Fruit fly (Drosophila melanogaster) whole organism, adult: ENCODE data around the gene fray.

Source experiments
- CG11617 ChIP-seq: fragments of 200-800 bp; sonication (Bioruptor generic); optimal IDR thresholded peaks from 2 replicates; lab custom pipeline; 2017; ENCODE audit warnings: mild to moderate bottlenecking, missing biosample characterization, missing genetic modification reagents, missing genetic modification characterization
- CG12768 ChIP-seq: fragments of 200-800 bp; sonication (Bioruptor generic); optimal IDR thresholded peaks from 2 replicates; lab custom pipeline; 2017; ENCODE audit warnings: missing biosample characterization, missing genetic modification characterization, mild to moderate bottlenecking, moderate library complexity, missing genetic modification reagents
- CG14711 ChIP-seq: fragments of 200-800 bp; sonication (Bioruptor generic); optimal IDR thresholded peaks from 2 replicates; lab custom pipeline; 2018; ENCODE audit warnings: missing biosample characterization, mild to moderate bottlenecking, missing genetic modification characterization, moderate library complexity
- CG1620 ChIP-seq: fragments of 200-800 bp; sonication (Bioruptor generic); optimal IDR thresholded peaks from 2 replicates; lab custom pipeline; 2016; ENCODE audit warnings: missing biosample characterization, missing genetic modification characterization
- CG33017 ChIP-seq: fragments of 200-800 bp; sonication (Bioruptor generic); optimal IDR thresholded peaks from 2 replicates; lab custom pipeline; 2018; ENCODE audit warnings: missing biosample characterization, mild to moderate bottlenecking, missing genetic modification characterization, moderate library complexity
- CG5204 ChIP-seq: fragments of 200-800 bp; sonication (Bioruptor generic); optimal IDR thresholded peaks from 2 replicates; lab custom pipeline; 2016; ENCODE audit warnings: missing biosample characterization, missing genetic modification characterization
- CG7045 ChIP-seq: fragments of 200-800 bp; sonication (Bioruptor generic); optimal IDR thresholded peaks from 2 replicates; lab custom pipeline; 2017; ENCODE audit warnings: missing biosample characterization, mild to moderate bottlenecking, missing genetic modification characterization
- CG7101 ChIP-seq: fragments of 200-800 bp; sonication (Bioruptor generic); optimal IDR thresholded peaks from 2 replicates; lab custom pipeline; 2018; ENCODE audit warnings: missing biosample characterization, mild to moderate bottlenecking, missing genetic modification characterization, moderate library complexity
- Clk ChIP-seq: fragments of 200-800 bp; sonication (Bioruptor generic); optimal IDR thresholded peaks from 2 replicates; lab custom pipeline; 2017; ENCODE audit warnings: missing biosample characterization, missing genetic modification characterization
- Crg-1 ChIP-seq: fragments of 200-800 bp; sonication (Bioruptor generic); optimal IDR thresholded peaks from 2 replicates; lab custom pipeline; 2016; ENCODE audit warnings: missing biosample characterization, missing genetic modification characterization
- Hr96 ChIP-seq: fragments of 200-800 bp; sonication (Bioruptor generic); optimal IDR thresholded peaks from 2 replicates; lab custom pipeline; 2016; ENCODE audit warnings: missing biosample characterization, missing genetic modification characterization
- Mnt ChIP-seq: fragments of 200-800 bp; sonication (Bioruptor generic); optimal IDR thresholded peaks from 2 replicates; lab custom pipeline; 2016; ENCODE audit warnings: missing biosample characterization, mild to moderate bottlenecking, missing genetic modification characterization
- bab1 ChIP-seq: fragments of 200-800 bp; sonication (Bioruptor generic); optimal IDR thresholded peaks from 3 replicates; lab custom pipeline; 2019; ENCODE audit warnings: missing biosample characterization, mild to moderate bottlenecking, missing genetic modification characterization, moderate library complexity
- cic ChIP-seq: fragments of 200-800 bp; sonication (Bioruptor generic); optimal IDR thresholded peaks from 2 replicates; lab custom pipeline; 2017; ENCODE audit warnings: missing biosample characterization, mild to moderate bottlenecking, missing genetic modification characterization, moderate library complexity
- cnc ChIP-seq, 2 experiments: fragments of >200 bp; optimal IDR thresholded peaks; 2 replicates each; lab custom pipeline; 2017
- kay ChIP-seq: fragments of 200-800 bp; sonication (Bioruptor generic); peaks from one replicate; lab custom pipeline; 2016; ENCODE audit warnings: missing biosample characterization, missing genetic modification characterization, borderline replicate concordance
- ovo ChIP-seq: fragments of 200-800 bp; sonication (Bioruptor generic); optimal IDR thresholded peaks from 2 replicates; lab custom pipeline; 2016; ENCODE audit warnings: missing biosample characterization, missing genetic modification characterization
- pad ChIP-seq: fragments of 200-800 bp; sonication (Bioruptor generic); optimal IDR thresholded peaks from 3 replicates; lab custom pipeline; 2017; ENCODE audit warnings: missing biosample characterization, missing genetic modification characterization, mild to moderate bottlenecking, moderate library complexity, missing genetic modification reagents
- tj ChIP-seq: fragments of 200-800 bp; sonication (Bioruptor generic); optimal IDR thresholded peaks from 3 replicates; lab custom pipeline; 2017; ENCODE audit warnings: missing biosample characterization, mild to moderate bottlenecking, missing genetic modification characterization, moderate library complexity
- toe ChIP-seq: fragments of 200-800 bp; sonication (Bioruptor generic); optimal IDR thresholded peaks from 2 replicates; lab custom pipeline; 2016; ENCODE audit warnings: missing biosample characterization, missing genetic modification characterization

fray gene

dm6 chr3R:18572240-18572803, 569 bp upstream of the fray start:
- no peak for TF ChIP-seq CG14711 (tag; lab: Kevin White, UChicago)
- no peak for TF ChIP-seq Clk (GFP tag; lab: Kevin White, UChicago)
- TF ChIP-seq cic (GFP tag; lab: Kevin White, UChicago), result no peak
- TF ChIP-seq cnc (optimal IDR thresholded peaks at IDR 0.05; lab: Kevin White, UChicago), result peak; percentile 88 to 97
- TF ChIP-seq CG1620 (GFP tag; lab: Kevin White, UChicago), result no peak
- no peak for TF ChIP-seq tj (GFP tag; lab: Kevin White, UChicago)
- TF ChIP-seq kay (GFP tag; lab: Kevin White, UChicago), result peak; percentile 74
- TF ChIP-seq CG33017, result no peak
- TF ChIP-seq CG7101, result no peak
- TF ChIP-seq Hr96 (GFP tag; lab: Kevin White, UChicago), result no peak
- no peak for TF ChIP-seq CG5204 (GFP tag; lab: Kevin White, UChicago)

DNA sequence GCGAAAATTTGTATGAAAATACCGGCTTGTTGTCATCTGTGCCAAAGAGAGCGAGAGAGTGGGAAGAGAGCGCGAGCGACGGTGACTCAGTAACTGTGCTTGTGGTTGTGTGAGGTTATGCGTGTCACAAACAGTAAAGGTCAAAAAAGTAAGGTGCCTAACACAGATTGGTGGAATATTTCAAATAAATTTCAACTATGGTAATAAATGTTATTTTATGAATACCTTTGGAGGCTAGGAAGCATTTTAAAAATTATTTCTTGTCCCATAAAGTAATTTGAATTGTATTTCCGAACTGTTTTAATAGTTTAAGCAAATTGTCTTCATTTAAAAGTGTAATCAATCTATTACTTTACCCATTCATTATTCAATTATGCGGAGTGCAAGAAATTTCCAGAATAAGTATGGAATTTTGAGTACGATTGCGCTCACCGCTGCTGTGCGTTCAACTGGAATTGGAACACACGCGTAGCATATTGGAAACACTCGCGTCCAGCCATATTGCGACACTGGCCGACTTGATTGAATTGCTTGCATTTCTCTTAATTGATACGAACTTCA, 888 bp downstream of the fray start:
- TF ChIP-seq CG12768 (GFP tag; lab: Kevin White, UChicago) (peak; percentile 88), cic (GFP tag; lab: Kevin White, UChicago) (peak; percentile 28), CG1620 (GFP tag; lab: Kevin White, UChicago) (peak; percentile 77), pad (GFP tag; lab: Kevin White, UChicago) (peak; percentile 68), ovo (peak; percentile 77), bab1 (peak; percentile 95), CG14711 (tag; lab: Kevin White, UChicago) (peak; percentile 84), kay (GFP tag; lab: Kevin White, UChicago) (peak; percentile 98), CG11617 (GFP tag; lab: Kevin White, UChicago) (peak; percentile 96), CG33017 (peak; percentile 93), CG5204 (GFP tag; lab: Kevin White, UChicago) (peak; percentile 93), tj (GFP tag; lab: Kevin White, UChicago) (peak; percentile 77), Crg-1 (GFP tag; lab: Kevin White, UChicago) (peak; percentile 83), cnc (optimal IDR thresholded peaks at IDR 0.05; lab: Kevin White, UChicago) (no peak), Hr96 (GFP tag; lab: Kevin White, UChicago) (peak; percentile 81), Clk (GFP tag; lab: Kevin White, UChicago) (peak; percentile 57), toe (GFP tag; lab: Kevin White, UChicago) (peak; percentile 68), CG7045 (GFP tag; lab: Kevin White, UChicago) (peak; percentile 96), CG7101 (peak; percentile 91), Mnt (GFP tag; lab: Kevin White, UChicago) (peak; percentile 74)

DNA sequence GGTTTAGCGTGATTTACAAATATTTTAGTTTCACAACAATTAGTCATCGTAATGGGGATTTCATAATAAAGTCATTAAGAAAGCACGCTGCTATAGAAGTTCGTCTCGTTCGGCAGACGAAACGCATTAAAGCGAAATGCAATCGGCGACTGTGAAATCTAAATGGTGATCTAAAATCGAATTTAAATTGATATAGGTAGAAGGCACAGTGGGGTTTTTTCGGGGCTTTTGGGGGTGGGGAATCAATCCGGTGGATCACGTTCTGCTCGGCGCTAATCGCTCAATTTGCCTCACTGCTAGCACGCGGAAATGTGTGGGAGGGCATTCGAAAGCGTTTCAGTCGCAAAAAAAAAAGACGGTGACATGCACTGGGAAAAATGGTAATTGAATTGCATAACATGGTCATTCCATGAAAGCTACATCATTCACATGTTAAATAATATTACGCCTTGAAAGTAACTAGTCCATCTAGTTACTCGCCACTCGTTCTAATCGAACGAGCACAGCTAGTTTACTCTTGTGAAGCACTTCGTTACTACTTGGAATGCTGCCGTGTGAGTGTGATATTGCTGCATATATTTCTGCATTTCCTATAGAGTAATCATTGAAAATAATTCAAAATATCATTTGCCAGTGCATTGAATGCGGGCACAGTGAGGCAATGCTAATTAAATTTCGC, 5.0 kb downstream of the fray start:
- TF ChIP-seq CG7045 (GFP tag; lab: Kevin White, UChicago), result peak; percentile 55
- no peak for TF ChIP-seq kay (GFP tag; lab: Kevin White, UChicago)
- no peak for TF ChIP-seq Mnt (GFP tag; lab: Kevin White, UChicago)
- TF ChIP-seq tj (GFP tag; lab: Kevin White, UChicago), result no peak
- TF ChIP-seq Crg-1 (GFP tag; lab: Kevin White, UChicago), result no peak
- TF ChIP-seq cic (GFP tag; lab: Kevin White, UChicago), result no peak
- TF ChIP-seq Clk (GFP tag; lab: Kevin White, UChicago), result no peak
- TF ChIP-seq bab1, result peak; percentile 48
- TF ChIP-seq toe (GFP tag; lab: Kevin White, UChicago), result no peak
- TF ChIP-seq CG7101, result peak; percentile 61
- TF ChIP-seq ovo, result no peak
- TF ChIP-seq CG1620 (GFP tag; lab: Kevin White, UChicago), result no peak
- TF ChIP-seq CG33017, result peak; percentile 26
- TF ChIP-seq CG5204 (GFP tag; lab: Kevin White, UChicago), result peak; percentile 34
- no peak for TF ChIP-seq cnc (optimal IDR thresholded peaks at IDR 0.05; lab: Kevin White, UChicago)
- TF ChIP-seq CG11617 (GFP tag; lab: Kevin White, UChicago), result peak; percentile 38
- TF ChIP-seq CG14711 (tag; lab: Kevin White, UChicago), result peak; percentile 3
- peak; percentile 63 for TF ChIP-seq CG12768 (GFP tag; lab: Kevin White, UChicago)
- no peak for TF ChIP-seq pad (GFP tag; lab: Kevin White, UChicago)
- no peak for TF ChIP-seq Hr96 (GFP tag; lab: Kevin White, UChicago)

DNA sequence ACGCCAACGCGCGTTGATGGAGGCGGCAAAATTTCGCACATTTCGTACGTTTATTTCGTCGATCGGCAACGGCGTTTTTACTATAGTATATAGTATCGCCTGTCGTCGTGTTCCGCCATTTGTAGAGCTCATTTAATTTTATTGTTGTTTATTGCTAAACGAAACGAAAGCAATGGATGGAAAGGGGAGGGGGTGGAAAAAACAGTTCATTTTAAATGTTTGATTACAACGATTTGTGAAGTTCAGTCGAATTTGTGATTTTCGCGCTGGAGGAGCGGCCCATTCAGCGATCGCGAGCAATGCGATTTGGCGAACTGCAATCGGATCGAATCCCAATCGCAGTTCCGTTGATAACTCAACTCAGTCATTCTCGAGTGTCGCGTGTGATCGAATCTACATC, 8.1 kb downstream of the fray start:
- TF ChIP-seq CG33017 (no peak), cnc (optimal IDR thresholded peaks at IDR 0.05; lab: Kevin White, UChicago) (no peak), Clk (GFP tag; lab: Kevin White, UChicago) (peak; percentile 16), tj (GFP tag; lab: Kevin White, UChicago) (no peak), Mnt (GFP tag; lab: Kevin White, UChicago) (peak; percentile 36), CG12768 (GFP tag; lab: Kevin White, UChicago) (peak; percentile 48), CG7101 (peak; percentile 21), kay (GFP tag; lab: Kevin White, UChicago) (peak; percentile 54), pad (GFP tag; lab: Kevin White, UChicago) (no peak), CG5204 (GFP tag; lab: Kevin White, UChicago) (no peak), CG14711 (tag; lab: Kevin White, UChicago) (no peak), cic (GFP tag; lab: Kevin White, UChicago) (peak; percentile 93), ovo (peak; percentile 23), Hr96 (GFP tag; lab: Kevin White, UChicago) (no peak)

DNA sequence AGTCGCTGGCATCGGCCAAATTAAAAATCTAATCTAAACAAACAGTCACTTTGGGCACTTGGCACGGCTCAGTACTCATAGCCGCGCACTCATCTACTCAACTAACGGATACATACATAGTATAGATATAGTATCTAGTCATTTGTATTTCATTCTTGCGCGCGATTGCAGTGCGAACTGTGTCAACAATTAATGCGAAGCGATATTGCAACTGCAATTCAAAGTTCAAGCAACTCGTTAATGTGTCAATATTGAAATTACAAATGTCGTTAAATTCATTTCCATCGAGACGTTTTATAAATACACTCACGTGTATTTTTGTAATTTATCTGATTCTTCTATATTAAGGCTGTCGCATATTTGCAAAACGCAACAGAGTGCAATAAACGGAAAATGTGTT, 9.3 kb downstream of the fray start:
- TF ChIP-seq CG5204 (GFP tag; lab: Kevin White, UChicago) (peak; percentile 30), bab1 (no peak), CG7045 (GFP tag; lab: Kevin White, UChicago) (peak; percentile 22), CG33017 (peak; percentile 7), tj (GFP tag; lab: Kevin White, UChicago) (no peak), toe (GFP tag; lab: Kevin White, UChicago) (peak; percentile 21), Hr96 (GFP tag; lab: Kevin White, UChicago) (peak; percentile 23), Clk (GFP tag; lab: Kevin White, UChicago) (peak; percentile 37), cnc (optimal IDR thresholded peaks at IDR 0.05; lab: Kevin White, UChicago) (no peak), pad (GFP tag; lab: Kevin White, UChicago) (peak; percentile 1), cic (GFP tag; lab: Kevin White, UChicago) (peak; percentile 81), CG7101 (peak; percentile 66), Mnt (GFP tag; lab: Kevin White, UChicago) (peak; percentile 19), ovo (peak; percentile 12), kay (GFP tag; lab: Kevin White, UChicago) (peak; percentile 74), CG1620 (GFP tag; lab: Kevin White, UChicago) (no peak), CG12768 (GFP tag; lab: Kevin White, UChicago) (peak; percentile 64), Crg-1 (GFP tag; lab: Kevin White, UChicago) (peak; percentile 33), CG11617 (GFP tag; lab: Kevin White, UChicago) (peak; percentile 34), CG14711 (tag; lab: Kevin White, UChicago) (peak; percentile 30)
